Worm (Caenorhabditis elegans): ENCODE measurements around the gene sre-20.

- TF ChIP-seq dsc-1 (tag; optimal IDR thresholded peaks at IDR 0.05) (no peak), mdl-1 (tag; optimal IDR thresholded peaks at IDR 0.05) (no peak)
These were observed 26.4 kb upstream of the sre-20 start, which contains the start of gene ZC443.2 for ce11 chrV:12811126-12811525.
